Fruit fly (Drosophila melanogaster): ENCODE results near the gene CG14556.

CG14556 gene

dm6 chr3R:26106595-26107152, 19.8 kb upstream of the CG14556 start, which contains the start of gene Cipc (continued):
- TF ChIP-seq grn (GFP tag; optimal IDR thresholded peaks at IDR 0.05) (no peak), HmgD (GFP tag; optimal IDR thresholded peaks at IDR 0.05) (peak; percentile 32), tin (GFP tag; optimal IDR thresholded peaks at IDR 0.05) (peak; percentile 74), YL-1 (GFP tag; optimal IDR thresholded peaks at IDR 0.05) (peak; percentile 6), D19B (GFP tag; optimal IDR thresholded peaks at IDR 0.05) (peak; percentile 63), CG34376 (GFP tag; optimal IDR thresholded peaks at IDR 0.05) (peak; percentile 71), CG2875 (GFP tag; optimal IDR thresholded peaks at IDR 0.05) (peak; percentile 63), CG9817 (tag; optimal IDR thresholded peaks at IDR 0.05) (peak; percentile 59), CG7271 (tag; optimal IDR thresholded peaks at IDR 0.05) (peak; percentile 10), NfI (GFP tag; optimal IDR thresholded peaks at IDR 0.05) (peak; percentile 82), caup (GFP tag; optimal IDR thresholded peaks at IDR 0.05; ENCODE audit: severe bottlenecking) (peak; percentile 92), pfk (GFP tag; optimal IDR thresholded peaks at IDR 0.05) (peak; percentile 11), Bdp1 (GFP tag; optimal IDR thresholded peaks at IDR 0.05) (peak; percentile 15), CG9932 (GFP tag; IDR thresholded peaks at IDR 0.05) (peak; percentile 78), D19A (tag; optimal IDR thresholded peaks at IDR 0.05) (peak; percentile 83), sc (optimal IDR thresholded peaks at IDR 0.05) (no peak), sc (GFP tag; optimal IDR thresholded peaks at IDR 0.05) (peak; percentile 36), Sin3A (optimal IDR thresholded peaks at IDR 0.05) (no peak), gfzf (GFP tag; optimal IDR thresholded peaks at IDR 0.05) (no peak), gem (tag; optimal IDR thresholded peaks at IDR 0.05) (peak; percentile 89), bcd (GFP tag; optimal IDR thresholded peaks at IDR 0.05) (peak; percentile 72), Nf-YA (GFP tag; IDR thresholded peaks at IDR 0.05) (peak; percentile 61), CG13296 (GFP tag; optimal IDR thresholded peaks at IDR 0.05) (peak; percentile 85), CG4617 (GFP tag; optimal IDR thresholded peaks at IDR 0.05; ENCODE audit: borderline replicate concordance) (no peak), CG6254 (GFP tag; optimal IDR thresholded peaks at IDR 0.05) (peak; percentile 17), CG10209 (GFP tag; optimal IDR thresholded peaks at IDR 0.05) (peak; percentile 84), Rfx (GFP tag; IDR thresholded peaks at IDR 0.05) (peak; percentile 89), Usf (GFP tag; optimal IDR thresholded peaks at IDR 0.05) (no peak), MTF-1 (GFP tag; optimal IDR thresholded peaks at IDR 0.05; ENCODE audit: borderline replicate concordance) (peak; percentile 27), PHDP (tag; optimal IDR thresholded peaks at IDR 0.05) (peak; percentile 87), CG8281 (tag; optimal IDR thresholded peaks at IDR 0.05) (peak; percentile 3), lbe (GFP tag; optimal IDR thresholded peaks at IDR 0.05) (peak; percentile 63), onecut (GFP tag; IDR thresholded peaks at IDR 0.05) (peak; percentile 43; the same call in 1 of the 2 replicates), ATbp (GFP tag; optimal IDR thresholded peaks at IDR 0.05) (peak; percentile 48), CG6765 (GFP tag; optimal IDR thresholded peaks at IDR 0.05) (peak; percentile 69), Aef1 (GFP tag; IDR thresholded peaks at IDR 0.05) (peak; percentile 53; the same call in 2 of the 3 replicates), CG14441 (GFP tag; IDR thresholded peaks at IDR 0.05) (peak; percentile 70), ind (GFP tag; optimal IDR thresholded peaks at IDR 0.05) (peak; percentile 65), ato (GFP tag; IDR thresholded peaks at IDR 0.05; ENCODE audit: partially characterized antibody) (peak; percentile 36), bbx (GFP tag; IDR thresholded peaks at IDR 0.05; ENCODE audit: partially characterized antibody) (peak; percentile 35; the same call in 1 of the 2 replicates), CG18619 (GFP tag; optimal IDR thresholded peaks at IDR 0.05) (peak; percentile 79), CG33213 (GFP tag; optimal IDR thresholded peaks at IDR 0.05) (peak; percentile 32), fd3F (GFP tag; optimal IDR thresholded peaks at IDR 0.05) (peak; percentile 63), Hr78 (GFP tag; optimal IDR thresholded peaks at IDR 0.05) (no peak), abd-A (tag; optimal IDR thresholded peaks at IDR 0.05) (peak; percentile 80), pum (GFP tag; optimal IDR thresholded peaks at IDR 0.05) (no peak), Sox102F (GFP tag; optimal IDR thresholded peaks at IDR 0.05) (peak; percentile 79), CG10431 (GFP tag; optimal IDR thresholded peaks at IDR 0.05) (no peak), Elba2 (GFP tag; optimal IDR thresholded peaks at IDR 0.05) (no peak)

All from whole organism, embryonic.